Fruit fly (Drosophila melanogaster): Measurements from ENCODE around the gene GCC185.

GCC185 gene

dm6 chr3R:12016828-12017280, 6.3 kb downstream of the GCC185 start, which contains the start of the genes DCAF12 and Spt3 (continued):
- no peak for TF ChIP-seq fd102C (GFP tag; optimal IDR thresholded peaks at IDR 0.05)
- peak; percentile 55 for TF ChIP-seq D19A (tag; optimal IDR thresholded peaks at IDR 0.05)
- peak; percentile 5 for TF ChIP-seq CG7928 (GFP tag; optimal IDR thresholded peaks at IDR 0.05)
- TF ChIP-seq Ets65A (GFP tag) = no peak
- no peak for TF ChIP-seq luna (GFP tag; optimal IDR thresholded peaks at IDR 0.05)
- TF ChIP-seq gem (tag; optimal IDR thresholded peaks at IDR 0.05) = peak; percentile 81
- no peak for TF ChIP-seq CG17385 (GFP tag; optimal IDR thresholded peaks at IDR 0.05)
- TF ChIP-seq Scr (GFP tag; IDR thresholded peaks at IDR 0.05; ENCODE audit: partially characterized antibody) = peak; percentile 98
- TF ChIP-seq toy (GFP tag; IDR thresholded peaks at IDR 0.05) = no peak
- no peak for TF ChIP-seq NC2α (GFP tag; optimal IDR thresholded peaks at IDR 0.05)
- TF ChIP-seq Hsf (GFP tag; optimal IDR thresholded peaks at IDR 0.05) = no peak
- TF ChIP-seq abd-A (tag; optimal IDR thresholded peaks at IDR 0.05) = no peak
- no peak for TF ChIP-seq vfl (GFP tag; optimal IDR thresholded peaks at IDR 0.05)
- TF ChIP-seq CG6654 (GFP tag; optimal IDR thresholded peaks at IDR 0.05) = no peak
- TF ChIP-seq CrebB (tag; optimal IDR thresholded peaks at IDR 0.05) = no peak
- TF ChIP-seq croc (GFP tag; conservative IDR thresholded peaks at IDR 0.05) = peak; percentile 52; the same call in 2 of the 3 replicates
- TF ChIP-seq Lhr (GFP tag; optimal IDR thresholded peaks at IDR 0.05) = peak; percentile 3
- TF ChIP-seq caup (GFP tag; optimal IDR thresholded peaks at IDR 0.05; ENCODE audit: severe bottlenecking) = peak; percentile 61
- no peak for TF ChIP-seq otp (GFP tag; IDR thresholded peaks at IDR 0.05)
- TF ChIP-seq CoRest (tag; optimal IDR thresholded peaks at IDR 0.05) = peak; percentile 76
- TF ChIP-seq ssp (GFP tag; IDR thresholded peaks at IDR 0.05) = peak; percentile 47
- TF ChIP-seq CG11247 (GFP tag; IDR thresholded peaks at IDR 0.05) = 0 out of 2 replicates have a peak, but pooled peaks have one; percentile 42
- TF ChIP-seq klu (GFP tag; IDR thresholded peaks at IDR 0.05) = no peak
- no peak for TF ChIP-seq CG2875 (GFP tag; optimal IDR thresholded peaks at IDR 0.05)
- no peak for TF ChIP-seq sc (optimal IDR thresholded peaks at IDR 0.05)
- TF ChIP-seq sc (GFP tag; optimal IDR thresholded peaks at IDR 0.05) = peak; percentile 29
- TF ChIP-seq CG10209 (GFP tag; optimal IDR thresholded peaks at IDR 0.05) = no peak
- TF ChIP-seq D19B (GFP tag; optimal IDR thresholded peaks at IDR 0.05) = peak; percentile 10
- peak; percentile 63 for TF ChIP-seq CG42726 (GFP tag; IDR thresholded peaks at IDR 0.05; ENCODE audit: partially characterized antibody)
- peak; percentile 91 for TF ChIP-seq Kr (GFP tag; optimal IDR thresholded peaks at IDR 0.05)
- no peak for TF ChIP-seq Lpt (GFP tag; optimal IDR thresholded peaks at IDR 0.05)
- TF ChIP-seq al (GFP tag; IDR thresholded peaks at IDR 0.05) = peak; percentile 51; the same call in 1 of the 2 replicates
- TF ChIP-seq lola (GFP tag; optimal IDR thresholded peaks at IDR 0.05) = peak in 1 of 3 experiments; percentile 63
- no peak for TF ChIP-seq Trl (optimal IDR thresholded peaks at IDR 0.05)
- no peak for TF ChIP-seq Trl (GFP tag; optimal IDR thresholded peaks at IDR 0.05)
- TF ChIP-seq CG3847 (GFP tag; IDR thresholded peaks at IDR 0.05) = peak; percentile 63
- TF ChIP-seq Dfd (GFP tag; optimal IDR thresholded peaks at IDR 0.05) = no peak
- no peak for TF ChIP-seq bsh (GFP tag; optimal IDR thresholded peaks at IDR 0.05)
- no peak for TF ChIP-seq chm (GFP tag; IDR thresholded peaks at IDR 0.05)
- peak in 1 of 2 experiments; percentile 89 for TF ChIP-seq crp (GFP tag; optimal IDR thresholded peaks at IDR 0.05)
- TF ChIP-seq CG8478 (optimal IDR thresholded peaks at IDR 0.05) = no peak
- no peak for TF ChIP-seq CG11085 (GFP tag; IDR thresholded peaks at IDR 0.05)
- TF ChIP-seq CG31365 (tag; optimal IDR thresholded peaks at IDR 0.05) = no peak
- 0 out of 2 replicates have a peak, but pooled peaks have one; percentile 25 for TF ChIP-seq Dref (GFP tag; IDR thresholded peaks at IDR 0.05)
- peak; percentile 1 for TF ChIP-seq CG12299 (tag; optimal IDR thresholded peaks at IDR 0.05)
- TF ChIP-seq CG2129 (GFP tag; IDR thresholded peaks at IDR 0.05; ENCODE audit: partially characterized antibody) = peak; percentile 94
- no peak for TF ChIP-seq Mad (GFP tag; optimal IDR thresholded peaks at IDR 0.05)
- no peak for TF ChIP-seq Ets97D (GFP tag; optimal IDR thresholded peaks at IDR 0.05)
- TF ChIP-seq CG13287 (GFP tag; IDR thresholded peaks at IDR 0.05; ENCODE audit: partially characterized antibody) = peak; percentile 90
- TF ChIP-seq tin (GFP tag; optimal IDR thresholded peaks at IDR 0.05) = peak; percentile 12
- TF ChIP-seq sna (GFP tag; IDR thresholded peaks at IDR 0.05; ENCODE audit: partially characterized antibody) = peak; percentile 94

Data from whole organism, embryonic.